Fruit fly (Drosophila melanogaster) whole organism, embryonic: ENCODE measurements around the gene CG17154.

ENCODE experiments used
- Ada2b ChIP-seq: fragments of 200-800 bp; sonication (Bioruptor generic); IDR thresholded peaks from 2 replicates; pipeline ENCODE4 v1.3.6; 2022; ENCODE audit warnings: missing biosample characterization, missing genetic modification characterization
- CG10209 ChIP-seq: fragments of 200-800 bp; sonication (Bioruptor generic); optimal IDR thresholded peaks from 3 replicates; lab custom pipeline; 2017; ENCODE audit warnings: missing biosample characterization, mild to moderate bottlenecking, missing genetic modification characterization, missing genetic modification reagents
- CG10267 ChIP-seq: fragments of 200-800 bp; sonication (Bioruptor generic); optimal IDR thresholded peaks from 2 replicates; lab custom pipeline; 2018; ENCODE audit warnings: missing biosample characterization, mild to moderate bottlenecking, missing genetic modification characterization, moderate library complexity
- CG10979 ChIP-seq: fragments of 200-800 bp; sonication (Bioruptor generic); optimal IDR thresholded peaks from 2 replicates; lab custom pipeline; 2018; ENCODE audit warnings: missing biosample characterization, mild to moderate bottlenecking, missing genetic modification characterization, moderate library complexity
- CG11456 ChIP-seq: fragments of 200-800 bp; sonication (Bioruptor generic); IDR thresholded peaks from 3 replicates; pipeline ENCODE4 v1.3.6; 2022; ENCODE audit warnings: missing biosample characterization, missing genetic modification characterization
- CG12104 ChIP-seq: fragments of 200-800 bp; sonication (Bioruptor generic); optimal IDR thresholded peaks from 3 replicates; lab custom pipeline; 2016; ENCODE audit warnings: missing biosample characterization, missing genetic modification characterization
- CG12155 ChIP-seq: fragments of 200-800 bp; sonication (Bioruptor generic); optimal IDR thresholded peaks from 3 replicates; lab custom pipeline; 2016; ENCODE audit warnings: missing biosample characterization, missing genetic modification characterization
- CG13624 ChIP-seq: fragments of 200-800 bp; sonication (Bioruptor generic); optimal IDR thresholded peaks from 2 replicates; lab custom pipeline; 2016; ENCODE audit warnings: missing biosample characterization, missing genetic modification characterization
- CG14441 ChIP-seq: fragments of 200-800 bp; sonication (Bioruptor generic); IDR thresholded peaks from 2 replicates; pipeline ENCODE4 v1.3.6; 2022; ENCODE audit warnings: missing biosample characterization, missing genetic modification characterization
- CG17359 ChIP-seq: fragments of 200-800 bp; sonication (Bioruptor generic); optimal IDR thresholded peaks from 3 replicates; lab custom pipeline; 2018; ENCODE audit warnings: missing biosample characterization, mild to moderate bottlenecking, missing genetic modification characterization, moderate library complexity
- CG17829 ChIP-seq: fragments of 200-800 bp; optimal IDR thresholded peaks from 2 replicates; lab custom pipeline; 2019; ENCODE audit warnings: missing biosample characterization, mild to moderate bottlenecking, missing genetic modification characterization, moderate library complexity
- CG1792 ChIP-seq: fragments of 200-800 bp; sonication (Bioruptor generic); optimal IDR thresholded peaks from 2 replicates; lab custom pipeline; 2016; ENCODE audit warnings: missing biosample characterization, missing genetic modification characterization
- CG18262 ChIP-seq: fragments of 200-800 bp; optimal IDR thresholded peaks from 3 replicates; lab custom pipeline; 2019; ENCODE audit warnings: missing biosample characterization, mild to moderate bottlenecking, missing genetic modification characterization, moderate library complexity
- CG18764 ChIP-seq: fragments of 200-800 bp; sonication (Bioruptor generic); optimal IDR thresholded peaks from 3 replicates; lab custom pipeline; 2016; ENCODE audit warnings: missing biosample characterization, missing genetic modification characterization
- CG32767 ChIP-seq: fragments of 200-800 bp; sonication (Bioruptor generic); IDR thresholded peaks from 2 replicates; pipeline ENCODE4 v1.3.6; 2022; ENCODE audit warnings: missing biosample characterization, missing genetic modification characterization
- CG3407 ChIP-seq: fragments of 200-800 bp; sonication (Bioruptor generic); optimal IDR thresholded peaks from 2 replicates; lab custom pipeline; 2018; ENCODE audit warnings: missing biosample characterization, mild to moderate bottlenecking, missing genetic modification characterization
- CG6765 ChIP-seq: fragments of 200-800 bp; sonication (Bioruptor generic); optimal IDR thresholded peaks from 3 replicates; lab custom pipeline; 2017; ENCODE audit warnings: missing biosample characterization, mild to moderate bottlenecking, missing genetic modification characterization
- CG7745 ChIP-seq: fragments of 200-800 bp; sonication (Bioruptor generic); optimal IDR thresholded peaks from 2 replicates; lab custom pipeline; 2018; ENCODE audit warnings: missing biosample characterization, mild to moderate bottlenecking, missing genetic modification characterization, moderate library complexity
- CG9876 ChIP-seq: fragments of 200-800 bp; sonication (Bioruptor generic); optimal IDR thresholded peaks from 2 replicates; lab custom pipeline; 2016; ENCODE audit warnings: missing biosample characterization, missing genetic modification characterization
- CkIIα-i1 ChIP-seq: fragments of 200-800 bp; sonication (Bioruptor generic); IDR thresholded peaks from 2 replicates; pipeline ENCODE4 v1.3.6; 2022; ENCODE audit warnings: missing biosample characterization, missing genetic modification characterization
- D19A ChIP-seq: fragments of 200-800 bp; optimal IDR thresholded peaks from 3 replicates; lab custom pipeline; 2019; ENCODE audit warnings: missing biosample characterization, mild to moderate bottlenecking, missing genetic modification characterization, moderate library complexity
- Fer1 ChIP-seq: fragments of 200-800 bp; sonication (Bioruptor generic); optimal IDR thresholded peaks from 2 replicates; lab custom pipeline; 2017; ENCODE audit warnings: missing biosample characterization, mild to moderate bottlenecking, missing genetic modification characterization
- HLH54F ChIP-seq: fragments of 200-800 bp; sonication (Bioruptor generic); optimal IDR thresholded peaks from 3 replicates; lab custom pipeline; 2016; ENCODE audit warnings: missing biosample characterization, missing genetic modification characterization
- Hey ChIP-seq: fragments of 200-800 bp; sonication (Bioruptor generic); optimal IDR thresholded peaks from 3 replicates; lab custom pipeline; 2018; ENCODE audit warnings: missing biosample characterization, mild to moderate bottlenecking, missing genetic modification characterization
- Hr78 ChIP-seq, 2 experiments: fragments of 200-800 bp in 1 of 2; fragments of >200 bp in 1 of 2; sonication (Bioruptor generic) in 1 of 2; optimal IDR thresholded peaks; 2 replicates each; lab custom pipeline; 2017 to 2019; ENCODE audit warnings: missing biosample characterization in 2 of 2, missing genetic modification characterization in 2 of 2, mild to moderate bottlenecking in 1 of 2, moderate library complexity in 1 of 2
- Mad ChIP-seq: fragments of 200-800 bp; sonication (Bioruptor generic); optimal IDR thresholded peaks from 2 replicates; lab custom pipeline; 2016; ENCODE audit warnings: missing biosample characterization, missing genetic modification characterization
- Meics ChIP-seq: fragments of 200-800 bp; sonication (Bioruptor generic); optimal IDR thresholded peaks from 2 replicates; lab custom pipeline; 2017; ENCODE audit warnings: missing biosample characterization, mild to moderate bottlenecking, missing genetic modification characterization
- NC2α ChIP-seq: fragments of 200-800 bp; sonication (Bioruptor generic); optimal IDR thresholded peaks from 2 replicates; lab custom pipeline; 2016; ENCODE audit warnings: missing biosample characterization, missing genetic modification characterization
- Scr ChIP-seq: fragments of 200-800 bp; sonication (Bioruptor generic); IDR thresholded peaks from 2 replicates; pipeline ENCODE4 v1.3.6; 2022; ENCODE audit warnings: missing biosample characterization, missing genetic modification characterization; ENCODE audit not compliant: partially characterized antibody
- Sox102F ChIP-seq: fragments of 200-800 bp; sonication (Bioruptor generic); optimal IDR thresholded peaks from 2 replicates; lab custom pipeline; 2018; ENCODE audit warnings: missing biosample characterization, mild to moderate bottlenecking, missing genetic modification characterization, moderate library complexity
- Taf1 ChIP-seq: fragments of 200-800 bp; sonication (Bioruptor generic); IDR thresholded peaks from 2 replicates; pipeline ENCODE4 v1.3.6; 2022; ENCODE audit warnings: missing biosample characterization, missing genetic modification characterization
- abd-A ChIP-seq: fragments of 200-800 bp; sonication (Bioruptor generic); optimal IDR thresholded peaks from 3 replicates; lab custom pipeline; 2019; ENCODE audit warnings: missing biosample characterization, mild to moderate bottlenecking, missing genetic modification characterization, moderate library complexity
- chif ChIP-seq, 2 experiments: fragments of 200-800 bp; sonication (Bioruptor generic); optimal IDR thresholded peaks; 3 replicates each; lab custom pipeline; 2016; ENCODE audit warnings: missing biosample characterization in 2 of 2, missing genetic modification characterization in 2 of 2
- disco-r ChIP-seq: fragments of 200-800 bp; sonication (Bioruptor generic); optimal IDR thresholded peaks from 2 replicates; lab custom pipeline; 2016; ENCODE audit warnings: missing biosample characterization, missing genetic modification characterization
- dmrt11E ChIP-seq: fragments of 200-800 bp; sonication (Bioruptor generic); optimal IDR thresholded peaks from 3 replicates; lab custom pipeline; 2018; ENCODE audit warnings: missing biosample characterization, mild to moderate bottlenecking, missing genetic modification characterization, moderate library complexity
- ems ChIP-seq: fragments of 200-800 bp; sonication (Bioruptor generic); optimal IDR thresholded peaks from 3 replicates; lab custom pipeline; 2016; ENCODE audit warnings: missing biosample characterization, missing genetic modification characterization
- gfzf ChIP-seq: fragments of 200-800 bp; sonication (Bioruptor generic); optimal IDR thresholded peaks from 2 replicates; lab custom pipeline; 2016; ENCODE audit warnings: missing biosample characterization, mild to moderate bottlenecking, missing genetic modification characterization, moderate library complexity
- hbn ChIP-seq: fragments of 200-800 bp; sonication (Bioruptor generic); IDR thresholded peaks from 2 replicates; pipeline ENCODE4 v1.3.6; 2022; ENCODE audit warnings: missing biosample characterization, missing genetic modification characterization; ENCODE audit not compliant: partially characterized antibody
- hkb ChIP-seq, 2 experiments: fragments of 200-800 bp in 1 of 2; fragments of >200 bp in 1 of 2; sonication (Bioruptor generic) in 1 of 2; IDR thresholded peaks in 1 of 2; optimal IDR thresholded peaks in 1 of 2; 2 replicates each; pipeline versions ENCODE4 v1.3.6 to Lab custom; 2017 to 2022; ENCODE audit warnings: missing biosample characterization in 1 of 2, missing genetic modification characterization in 1 of 2
- klu ChIP-seq: fragments of 200-800 bp; sonication (Bioruptor generic); IDR thresholded peaks from 2 replicates; pipeline ENCODE4 v1.3.6; 2022; ENCODE audit warnings: missing biosample characterization, missing genetic modification characterization
- lilli ChIP-seq: fragments of 200-800 bp; sonication (Bioruptor generic); optimal IDR thresholded peaks from 3 replicates; lab custom pipeline; 2016; ENCODE audit warnings: missing biosample characterization, missing genetic modification characterization
- nom ChIP-seq: fragments of 200-800 bp; sonication (Bioruptor generic); optimal IDR thresholded peaks from 2 replicates; lab custom pipeline; 2017; ENCODE audit warnings: missing biosample characterization, missing genetic modification characterization, mild to moderate bottlenecking, moderate library complexity, missing genetic modification reagents
- oc ChIP-seq: fragments of 200-800 bp; sonication (Bioruptor generic); optimal IDR thresholded peaks from 2 replicates; lab custom pipeline; 2018; ENCODE audit warnings: missing biosample characterization, mild to moderate bottlenecking, missing genetic modification characterization, moderate library complexity
- slbo ChIP-seq: fragments of 200-800 bp; sonication (Bioruptor generic); IDR thresholded peaks from 2 replicates; pipeline ENCODE4 v1.3.6; 2022; ENCODE audit warnings: missing biosample characterization, missing genetic modification characterization
- tin ChIP-seq: fragments of 200-800 bp; sonication (Bioruptor generic); optimal IDR thresholded peaks from 3 replicates; lab custom pipeline; 2016; ENCODE audit warnings: missing biosample characterization, missing genetic modification characterization
- unc-4 ChIP-seq: fragments of 200-800 bp; sonication (Bioruptor generic); IDR thresholded peaks from 2 replicates; pipeline ENCODE4 v1.3.6; 2022; ENCODE audit warnings: missing biosample characterization, missing genetic modification characterization; ENCODE audit not compliant: partially characterized antibody
- unpg ChIP-seq: fragments of 200-800 bp; sonication (Bioruptor generic); optimal IDR thresholded peaks from 3 replicates; lab custom pipeline; 2018; ENCODE audit warnings: missing biosample characterization, mild to moderate bottlenecking, missing genetic modification characterization, moderate library complexity
- usp ChIP-seq: fragments of >200 bp; optimal IDR thresholded peaks from 2 replicates; lab custom pipeline; 2017; ENCODE audit warnings: missing biosample characterization, missing genetic modification characterization

CG17154 gene

DNA sequence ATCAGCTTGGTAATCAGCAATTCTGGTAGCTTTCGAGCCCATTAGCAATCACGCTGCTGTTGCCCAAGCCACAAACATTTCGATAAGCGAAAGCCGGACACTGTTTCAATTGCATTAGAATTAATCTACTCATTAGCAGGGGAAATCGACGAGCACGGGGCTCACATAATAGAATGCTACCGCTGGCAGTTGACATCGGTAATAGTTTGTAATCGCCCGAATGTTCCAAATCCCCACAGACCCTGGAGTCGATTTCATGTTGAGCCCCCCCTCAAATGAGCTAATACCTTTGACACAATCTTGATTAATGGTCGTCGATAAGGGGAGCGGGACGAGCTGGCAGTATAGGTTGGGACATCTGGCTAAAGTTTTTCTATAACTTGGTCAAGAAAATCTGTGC, 30.8 kb upstream of the CG17154 start (continued):
- peak; percentile 1 for TF ChIP-seq Fer1
- no peak for TF ChIP-seq CG9876 (GFP tag; lab: Kevin White, UChicago)
- peak; percentile 28; the same call in 1 of the 2 replicates for TF ChIP-seq CG14441 (GFP tag; lab: Robert Waterston, UW)
- TF ChIP-seq Meics (GFP tag; lab: Kevin White, UChicago) = no peak
- TF ChIP-seq Hr78 (GFP tag; optimal IDR thresholded peaks at IDR 0.05; lab: Kevin White, UChicago) = peak in 1 of 2 experiments; percentile 35

dm6 chr3L:12058293-12058842, 30.1 kb upstream of the CG17154 start:
- TF ChIP-seq CG10979 (peak; percentile 73), CG13624 (GFP tag; lab: Kevin White, UChicago) (no peak), CkIIα-i1 (GFP tag; lab: Robert Waterston, UW) (no peak), Fer1 (no peak), CG3407 (GFP tag; lab: Kevin White, UChicago) (no peak), slbo (GFP tag; lab: Robert Waterston, UW) (no peak), Scr (GFP tag; lab: Robert Waterston, UW) (no peak), Hey (tag; lab: Kevin White, UChicago) (no peak), CG11456 (no peak), CG10209 (no peak), disco-r (GFP tag; lab: Kevin White, UChicago) (no peak), abd-A (tag; lab: Kevin White, UChicago) (no peak), tin (GFP tag; lab: Kevin White, UChicago) (peak; percentile 35), CG17829 (tag; lab: Kevin White, UChicago) (no peak), CG6765 (GFP tag; lab: Kevin White, UChicago) (no peak), chif (GFP tag; optimal IDR thresholded peaks at IDR 0.05; lab: Kevin White, UChicago) (no peak), CG17359 (tag; lab: Kevin White, UChicago) (no peak), CG18764 (GFP tag; lab: Kevin White, UChicago) (no peak), Ada2b (GFP tag; lab: Robert Waterston, UW) (no peak; the same call in 1 of the 2 replicates), CG18262 (tag; lab: Kevin White, UChicago) (no peak), usp (GFP tag; lab: Kevin White, UChicago) (no peak), D19A (tag; lab: Kevin White, UChicago) (peak; percentile 54), oc (tag; lab: Kevin White, UChicago) (no peak), hkb (optimal IDR thresholded peaks at IDR 0.05; lab: Kevin White, UChicago) (no peak), hkb (GFP tag; IDR thresholded peaks at IDR 0.05; lab: Robert Waterston, UW) (peak; percentile 34; the same call in 1 of the 2 replicates), klu (GFP tag; lab: Robert Waterston, UW) (no peak), hbn (GFP tag; lab: Robert Waterston, UW) (no peak), Taf1 (no peak), Sox102F (GFP tag; lab: Kevin White, UChicago) (no peak), CG7745 (no peak), dmrt11E (tag; lab: Kevin White, UChicago) (no peak), CG10267 (tag; lab: Kevin White, UChicago) (peak; percentile 38), CG12104 (GFP tag; lab: Kevin White, UChicago) (no peak), CG12155 (GFP tag; lab: Kevin White, UChicago) (no peak), NC2α (GFP tag; lab: Kevin White, UChicago) (no peak), Hr78 (GFP tag; optimal IDR thresholded peaks at IDR 0.05; lab: Kevin White, UChicago) (no peak), HLH54F (GFP tag; lab: Kevin White, UChicago) (no peak), unc-4 (GFP tag; lab: Robert Waterston, UW) (no peak), CG1792 (GFP tag; lab: Kevin White, UChicago) (no peak), gfzf (GFP tag; lab: Kevin White, UChicago) (no peak), CG32767 (GFP tag; lab: Robert Waterston, UW) (no peak), lilli (no peak), Mad (no peak), nom (no peak), unpg (GFP tag; lab: Kevin White, UChicago) (peak; percentile 22), ems (GFP tag; lab: Kevin White, UChicago) (peak; percentile 8)
